Worm (Caenorhabditis elegans) whole organism, young adult: ENCODE results near the gene Y44A6D.7.
A peak's percentile ranks its signal among the peaks of the same experiment; 100 is the strongest.

ENCODE experiments used
- D2030.7 ChIP-seq: fragments of 200-800 bp; sonication (Bioruptor generic); IDR thresholded peaks from 2 replicates; pipeline ENCODE4 v1.3.6; 2022; ENCODE audit warnings: missing genetic modification reagents, missing genetic modification characterization, missing compliant biosample characterization
- K11D2.4 ChIP-seq: fragments of 200-800 bp; sonication (Bioruptor generic); IDR thresholded peaks from 2 replicates; pipeline ENCODE4 v1.3.6; 2022; ENCODE audit warnings: missing genetic modification reagents, missing genetic modification characterization, missing compliant biosample characterization
- K12H6.12 ChIP-seq: fragments of 200-800 bp; sonication (Bioruptor generic); optimal IDR thresholded peaks from 2 replicates; lab custom pipeline; 2018; ENCODE audit warnings: mild to moderate bottlenecking, missing genetic modification characterization, missing compliant biosample characterization
- Y53F4B.3 ChIP-seq: fragments of 200-800 bp; sonication (Bioruptor generic); IDR thresholded peaks from 2 replicates; pipeline ENCODE4 v1.3.6; 2022; ENCODE audit warnings: missing genetic modification reagents, missing genetic modification characterization, missing compliant biosample characterization
- Y53G8AR.9 ChIP-seq: fragments of 200-800 bp; sonication (Bioruptor generic); conservative IDR thresholded peaks from 2 replicates; pipeline ENCODE4 v1.3.6; 2022; ENCODE audit warnings: missing genetic modification reagents, missing genetic modification characterization, missing compliant biosample characterization
- Y79H2A.3 ChIP-seq: fragments of 200-800 bp; sonication (Bioruptor generic); conservative IDR thresholded peaks from 2 replicates; pipeline ENCODE4 v1.3.6; 2022; ENCODE audit warnings: missing genetic modification reagents, missing genetic modification characterization, missing compliant biosample characterization
- Y95B8A.8 ChIP-seq: fragments of 200-800 bp; sonication (Bioruptor generic); IDR thresholded peaks from 2 replicates; pipeline ENCODE4 v1.3.6; 2022; ENCODE audit warnings: missing genetic modification reagents, missing genetic modification characterization, missing compliant biosample characterization
- ama-1 ChIP-seq, 3 experiments: fragments of 150-350 bp in 1 of 3; sonication (generic microtip) in 2 of 3; optimal IDR thresholded peaks; 2 replicates each; lab custom pipeline; 2014 to 2018; ENCODE audit warnings: missing biosample characterization in 2 of 3, missing genetic modification characterization in 2 of 3, missing genetic modification reagents in 2 of 3
- aptf-3 ChIP-seq: fragments of 200-800 bp; sonication (Bioruptor generic); IDR thresholded peaks from 2 replicates; pipeline ENCODE4 v1.3.6; 2022; ENCODE audit warnings: missing genetic modification characterization, missing compliant biosample characterization
- atf-7 ChIP-seq: sonication (generic microtip); optimal IDR thresholded peaks from 2 replicates; lab custom pipeline; 2017; ENCODE audit warnings: mild to moderate bottlenecking, missing genetic modification characterization, missing compliant biosample characterization
- athp-1 ChIP-seq: sonication (generic microtip); optimal IDR thresholded peaks from 2 replicates; lab custom pipeline; 2017; ENCODE audit warnings: mild to moderate bottlenecking, missing genetic modification characterization, missing compliant biosample characterization
- attf-6 ChIP-seq: fragments of 200-800 bp; sonication (Bioruptor generic); IDR thresholded peaks from 2 replicates; pipeline ENCODE4 v1.3.6; 2022; ENCODE audit warnings: missing genetic modification reagents, missing genetic modification characterization, missing compliant biosample characterization
- cebp-1 ChIP-seq, 2 experiments: fragments of 200-800 bp in 1 of 2; sonication (Bioruptor generic) in 1 of 2; sonication (generic microtip) in 1 of 2; IDR thresholded peaks in 1 of 2; optimal IDR thresholded peaks in 1 of 2; 2 replicates each; pipeline versions ENCODE4 v1.3.6 to Lab custom; 2017 to 2022; ENCODE audit warnings: missing compliant biosample characterization in 2 of 2, missing genetic modification characterization in 2 of 2, mild to moderate bottlenecking in 1 of 2, missing genetic modification reagents in 1 of 2, moderate library complexity in 1 of 2
- ceh-27 ChIP-seq: fragments of 200-800 bp; sonication (Bioruptor generic); optimal IDR thresholded peaks from 2 replicates; lab custom pipeline; 2018; ENCODE audit warnings: mild to moderate bottlenecking, missing genetic modification characterization, moderate library complexity, missing compliant biosample characterization
- ceh-58 ChIP-seq: fragments of 200-800 bp; sonication (Bioruptor generic); IDR thresholded peaks from 2 replicates; pipeline ENCODE4 v1.3.6; 2022; ENCODE audit warnings: missing genetic modification characterization, missing compliant biosample characterization
- ceh-79 ChIP-seq: sonication (generic microtip); optimal IDR thresholded peaks from 2 replicates; lab custom pipeline; 2017; ENCODE audit warnings: mild to moderate bottlenecking, missing genetic modification characterization, missing compliant biosample characterization
- ceh-91 ChIP-seq: fragments of 200-800 bp; sonication (Bioruptor generic); IDR thresholded peaks from 2 replicates; pipeline ENCODE4 v1.3.6; 2022; ENCODE audit warnings: missing genetic modification reagents, missing genetic modification characterization, missing compliant biosample characterization
- die-1 ChIP-seq: sonication (generic microtip); optimal IDR thresholded peaks from 2 replicates; lab custom pipeline; 2016; ENCODE audit warnings: missing genotype, mild to moderate bottlenecking, missing genetic modification characterization, missing compliant biosample characterization
- dpff-1 ChIP-seq: sonication (generic microtip); optimal IDR thresholded peaks from 2 replicates; lab custom pipeline; 2017; ENCODE audit warnings: mild to moderate bottlenecking, missing genetic modification characterization, missing compliant biosample characterization
- ekl-4 ChIP-seq: fragments of 200-800 bp; sonication (Bioruptor generic); IDR thresholded peaks from 2 replicates; pipeline ENCODE4 v1.3.6; 2022; ENCODE audit warnings: missing genetic modification reagents, missing genetic modification characterization, missing compliant biosample characterization
- ets-4 ChIP-seq: fragments of 200-800 bp; sonication (Bioruptor generic); optimal IDR thresholded peaks from 2 replicates; lab custom pipeline; 2018; ENCODE audit warnings: mild to moderate bottlenecking, missing genetic modification characterization, missing compliant biosample characterization
- hlh-12 ChIP-seq: sonication (generic microtip); optimal IDR thresholded peaks from 2 replicates; lab custom pipeline; 2016; ENCODE audit warnings: missing genetic modification characterization, missing compliant biosample characterization
- hmg-1.2 ChIP-seq: fragments of 200-800 bp; sonication (Bioruptor generic); IDR thresholded peaks from 2 replicates; pipeline ENCODE4 v1.3.6; 2022; ENCODE audit warnings: missing genetic modification reagents, missing genetic modification characterization, missing compliant biosample characterization
- hmg-20 ChIP-seq: fragments of 200-800 bp; sonication (Bioruptor generic); IDR thresholded peaks from 2 replicates; pipeline ENCODE4 v1.3.6; 2022; ENCODE audit warnings: missing genetic modification reagents, missing genetic modification characterization, missing compliant biosample characterization
- hsf-1 ChIP-seq: fragments of 200-800 bp; sonication (Bioruptor generic); IDR thresholded peaks from 2 replicates; pipeline ENCODE4 v1.3.6; 2022; ENCODE audit warnings: missing genetic modification reagents, missing genetic modification characterization, missing compliant biosample characterization
- lin-40 ChIP-seq: sonication (generic microtip); optimal IDR thresholded peaks from 2 replicates; lab custom pipeline; 2016; ENCODE audit warnings: missing genetic modification characterization, mild to moderate bottlenecking, missing compliant biosample characterization, missing genotype, missing genetic modification reagents
- lir-1 ChIP-seq: fragments of 200-800 bp; sonication (Bioruptor generic); conservative IDR thresholded peaks from 2 replicates; pipeline ENCODE4 v1.3.6; 2022; ENCODE audit warnings: missing genetic modification reagents, missing genetic modification characterization, missing compliant biosample characterization
- lsl-1 ChIP-seq: fragments of 200-800 bp; sonication (Bioruptor generic); optimal IDR thresholded peaks from 2 replicates; lab custom pipeline; 2018; ENCODE audit warnings: mild to moderate bottlenecking, missing genetic modification characterization, moderate library complexity, missing compliant biosample characterization
- madf-10 ChIP-seq: sonication (generic microtip); optimal IDR thresholded peaks from 2 replicates; lab custom pipeline; 2016; ENCODE audit warnings: mild to moderate bottlenecking, missing genetic modification characterization, missing compliant biosample characterization
- mes-4 ChIP-seq: sonication (generic microtip); optimal IDR thresholded peaks from 2 replicates; lab custom pipeline; 2016; ENCODE audit warnings: missing genotype, missing genetic modification characterization, missing compliant biosample characterization
- pha-4 ChIP-seq: fragments of 150-350 bp; sonication (generic microtip); optimal IDR thresholded peaks from 2 replicates; lab custom pipeline; 2014; ENCODE audit warnings: missing biosample characterization, missing genetic modification reagents, missing genetic modification characterization
- rpc-1 ChIP-seq, 2 experiments: fragments of 150-350 bp in 1 of 2; sonication (generic microtip) in 1 of 2; optimal IDR thresholded peaks; 2 replicates each; lab custom pipeline; 2014 to 2018; ENCODE audit warnings: missing biosample characterization in 1 of 2, missing genetic modification characterization in 1 of 2, missing genetic modification reagents in 1 of 2, missing genotype in 1 of 2
- sdz-38 ChIP-seq: sonication (generic microtip); optimal IDR thresholded peaks from 2 replicates; lab custom pipeline; 2016; ENCODE audit warnings: missing genotype, missing genetic modification characterization, missing compliant biosample characterization
- snpc-1.1 ChIP-seq: sonication (generic microtip); optimal IDR thresholded peaks from 2 replicates; lab custom pipeline; 2017; ENCODE audit warnings: missing genetic modification characterization, mild to moderate bottlenecking, missing compliant biosample characterization, antibody characterized with exemption, moderate library complexity, missing genotype, missing genetic modification reagents; ENCODE audit not compliant: insufficient read depth
- snpc-3.4 ChIP-seq: sonication (generic microtip); optimal IDR thresholded peaks from 2 replicates; lab custom pipeline; 2017; ENCODE audit warnings: missing genetic modification characterization, mild to moderate bottlenecking, missing compliant biosample characterization, antibody characterized with exemption, moderate library complexity, missing genotype, missing genetic modification reagents
- snpc-4 ChIP-seq, 5 experiments: fragments of 150-350 bp in 1 of 5; sonication (generic microtip) in 4 of 5; optimal IDR thresholded peaks; 2 replicates each; lab custom pipeline; 2014 to 2018; ENCODE audit warnings: missing genetic modification characterization in 5 of 5, missing biosample characterization in 3 of 5, antibody characterized with exemption in 2 of 5, mild to moderate bottlenecking in 2 of 5, missing compliant biosample characterization in 2 of 5, missing genotype in 2 of 5, moderate library complexity in 2 of 5, missing genetic modification reagents in 1 of 5
- somi-1 ChIP-seq: fragments of 200-800 bp; sonication (Bioruptor generic); optimal IDR thresholded peaks from 2 replicates; lab custom pipeline; 2018; ENCODE audit warnings: mild to moderate bottlenecking, missing genetic modification characterization, missing compliant biosample characterization
- tbp1 ChIP-seq: fragments of 200-800 bp; sonication (Bioruptor generic); optimal IDR thresholded peaks from 2 replicates; lab custom pipeline; 2018; ENCODE audit warnings: mild to moderate bottlenecking, missing genetic modification characterization, missing compliant biosample characterization
- tlf-1 ChIP-seq: fragments of 200-800 bp; sonication (Bioruptor generic); optimal IDR thresholded peaks from 2 replicates; lab custom pipeline; 2018; ENCODE audit warnings: mild to moderate bottlenecking, missing genetic modification characterization, missing compliant biosample characterization
- unc-130 ChIP-seq: sonication (generic microtip); optimal IDR thresholded peaks from 2 replicates; lab custom pipeline; 2016; ENCODE audit warnings: missing genetic modification reagents, missing genetic modification characterization, missing compliant biosample characterization
- zfh-2 ChIP-seq: fragments of 200-800 bp; sonication (Bioruptor generic); conservative IDR thresholded peaks from 2 replicates; pipeline ENCODE4 v1.3.6; 2022; ENCODE audit warnings: missing genetic modification reagents, missing genetic modification characterization, missing compliant biosample characterization
- ztf-18 ChIP-seq: sonication (generic microtip); optimal IDR thresholded peaks from 2 replicates; lab custom pipeline; 2016; ENCODE audit warnings: missing genotype, mild to moderate bottlenecking, missing genetic modification characterization, missing compliant biosample characterization
- ztf-25 ChIP-seq: fragments of 200-800 bp; sonication (Bioruptor generic); IDR thresholded peaks from 2 replicates; pipeline ENCODE4 v1.3.6; 2022; ENCODE audit warnings: missing genetic modification reagents, missing genetic modification characterization, missing compliant biosample characterization

Y44A6D.7 gene

DNA sequence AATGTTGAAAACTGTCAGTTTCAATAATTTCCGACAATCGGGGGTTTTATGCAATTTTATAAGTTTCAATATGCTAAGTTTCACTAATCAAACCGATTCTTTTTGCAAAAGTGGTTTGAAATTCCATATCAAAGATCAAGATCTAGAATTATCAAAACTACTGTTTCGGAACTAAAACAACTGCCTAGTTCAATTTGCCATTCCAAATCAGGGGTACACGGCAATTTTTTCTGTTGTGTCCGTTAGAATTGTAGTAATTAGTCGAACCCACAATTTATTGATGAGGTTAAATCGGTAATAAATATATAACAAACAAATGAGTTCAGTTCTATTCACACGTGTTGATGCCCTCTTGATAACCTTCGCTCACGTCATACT lies 28.7 kb upstream of the Y44A6D.7 start:
- TF ChIP-seq lir-1 (no peak), lin-40 (tag; lab: Kevin White, UChicago) (no peak), ama-1 (optimal IDR thresholded peaks at IDR 0.05; lab: Kevin White, UChicago) (no peak), ama-1 (GFP tag; optimal IDR thresholded peaks at IDR 0.05; lab: Kevin White, UChicago) (no peak), D2030.7 (GFP tag; lab: Robert Waterston, UW) (no peak), Y53G8AR.9 (GFP tag; lab: Robert Waterston, UW) (no peak), Y79H2A.3 (no peak), ets-4 (GFP tag; lab: Kevin White, UChicago) (no peak), ceh-79 (tag; lab: Kevin White, UChicago) (no peak), snpc-3.4 (tag; lab: Kevin White, UChicago) (no peak), tlf-1 (GFP tag; lab: Kevin White, UChicago) (no peak), aptf-3 (GFP tag; lab: Robert Waterston, UW) (no peak), tbp1 (GFP tag; lab: Kevin White, UChicago) (no peak), attf-6 (GFP tag; lab: Robert Waterston, UW) (no peak), ztf-18 (tag; lab: Kevin White, UChicago) (no peak), lsl-1 (no peak), hsf-1 (GFP tag; lab: Robert Waterston, UW) (no peak), die-1 (tag; lab: Kevin White, UChicago) (no peak), mes-4 (tag; lab: Kevin White, UChicago) (no peak), K11D2.4 (GFP tag; lab: Robert Waterston, UW) (no peak)

- TF ChIP-seq lin-40 (tag; lab: Kevin White, UChicago) (peak; percentile 34), ekl-4 (GFP tag; lab: Robert Waterston, UW) (0 out of 2 replicates have a peak, but pooled peaks have one; percentile 22), ceh-91 (no peak), cebp-1 (GFP tag; IDR thresholded peaks at IDR 0.05; lab: Robert Waterston, UW) (no peak), cebp-1 (tag; optimal IDR thresholded peaks at IDR 0.05; lab: Kevin White, UChicago) (peak; percentile 46), snpc-4 (GFP tag; optimal IDR thresholded peaks at IDR 0.05; lab: Kevin White, UChicago) (no peak), snpc-4 (tag; optimal IDR thresholded peaks at IDR 0.05; lab: Kevin White, UChicago) (peak in 1 of 4 experiments; percentile 36), K12H6.12 (tag; lab: Kevin White, UChicago) (peak; percentile 53), zfh-2 (peak; percentile 65; the same call in 1 of the 2 replicates), ceh-27 (peak; percentile 15), lir-1 (no peak), madf-10 (tag; lab: Kevin White, UChicago) (peak; percentile 90), hmg-1.2 (GFP tag; lab: Robert Waterston, UW) (peak; percentile 14; the same call in 1 of the 2 replicates), Y53G8AR.9 (GFP tag; lab: Robert Waterston, UW) (no peak)
Measured at ce11 chrV:20789105-20789504, 25.4 kb upstream of the Y44A6D.7 start, which contains the start of gene tpan-1. Gene tpan-1 (plus strand): TSS chrV:20789502.

- no peak for TF ChIP-seq ceh-58
- no peak for TF ChIP-seq hmg-20 (GFP tag; lab: Robert Waterston, UW)
- TF ChIP-seq ceh-91: no peak
- no peak for TF ChIP-seq somi-1 (GFP tag; lab: Kevin White, UChicago)
- TF ChIP-seq athp-1 (tag; lab: Kevin White, UChicago): no peak
- TF ChIP-seq atf-7 (tag; lab: Kevin White, UChicago): no peak
- no peak for TF ChIP-seq rpc-1 (optimal IDR thresholded peaks at IDR 0.05; lab: Kevin White, UChicago)
- TF ChIP-seq rpc-1 (tag; optimal IDR thresholded peaks at IDR 0.05; lab: Kevin White, UChicago): no peak
- TF ChIP-seq snpc-4 (GFP tag; optimal IDR thresholded peaks at IDR 0.05; lab: Kevin White, UChicago): no peak
- peak in 2 of 4 experiments; percentile 67 to 75 for TF ChIP-seq snpc-4 (tag; optimal IDR thresholded peaks at IDR 0.05; lab: Kevin White, UChicago)
- TF ChIP-seq Y79H2A.3: no peak
- peak; percentile 15; the same call in 1 of the 2 replicates for TF ChIP-seq hmg-1.2 (GFP tag; lab: Robert Waterston, UW)
- TF ChIP-seq Y53G8AR.9 (GFP tag; lab: Robert Waterston, UW): no peak
- TF ChIP-seq Y95B8A.8 (GFP tag; lab: Robert Waterston, UW): no peak
- TF ChIP-seq hlh-12 (tag; lab: Kevin White, UChicago): no peak
- TF ChIP-seq snpc-1.1 (tag; lab: Kevin White, UChicago): peak; percentile 10
- no peak for TF ChIP-seq K12H6.12 (tag; lab: Kevin White, UChicago)
- TF ChIP-seq ztf-25 (GFP tag; lab: Robert Waterston, UW): no peak
- no peak for TF ChIP-seq dpff-1
- no peak for TF ChIP-seq sdz-38 (tag; lab: Kevin White, UChicago)
- no peak for TF ChIP-seq Y53F4B.3
- no peak for TF ChIP-seq unc-130 (GFP tag; lab: Kevin White, UChicago)
- no peak for TF ChIP-seq pha-4 (tag; lab: Kevin White, UChicago)
- TF ChIP-seq zfh-2: 0 out of 2 replicates have a peak, but pooled peaks have one; percentile 27
Measured at ce11 chrV:20790011-20790410, 24.5 kb upstream of the Y44A6D.7 start, which contains the start of gene Y44A6D.1. Gene Y44A6D.1 (minus strand): TSS chrV:20790033.
